Fruit fly (Drosophila melanogaster) Kc167 (cell line): Measurements from ENCODE around the gene boi.

Experiments
- Myc ChIP-seq: fragments of >200 bp; optimal IDR thresholded peaks from 2 replicates; lab custom pipeline; 2017; ENCODE audit warnings: missing external identifiers
- Sin3A ChIP-seq: fragments of >200 bp; optimal IDR thresholded peaks from 2 replicates; lab custom pipeline; 2018; ENCODE audit warnings: missing external identifiers
- h ChIP-seq: fragments of >200 bp; optimal IDR thresholded peaks from 3 replicates; lab custom pipeline; 2018; ENCODE audit warnings: missing external identifiers
- insv ChIP-seq: fragments of >200 bp; optimal IDR thresholded peaks from 3 replicates; lab custom pipeline; 2018; ENCODE audit warnings: missing external identifiers
- psq ChIP-seq: fragments of >200 bp; optimal IDR thresholded peaks from 2 replicates; lab custom pipeline; 2017; ENCODE audit warnings: missing external identifiers
- ttk ChIP-seq: sonication (Bioruptor generic); optimal IDR thresholded peaks from 2 replicates; lab custom pipeline; 2017; ENCODE audit warnings: missing external identifiers

Gene boi

DNA sequence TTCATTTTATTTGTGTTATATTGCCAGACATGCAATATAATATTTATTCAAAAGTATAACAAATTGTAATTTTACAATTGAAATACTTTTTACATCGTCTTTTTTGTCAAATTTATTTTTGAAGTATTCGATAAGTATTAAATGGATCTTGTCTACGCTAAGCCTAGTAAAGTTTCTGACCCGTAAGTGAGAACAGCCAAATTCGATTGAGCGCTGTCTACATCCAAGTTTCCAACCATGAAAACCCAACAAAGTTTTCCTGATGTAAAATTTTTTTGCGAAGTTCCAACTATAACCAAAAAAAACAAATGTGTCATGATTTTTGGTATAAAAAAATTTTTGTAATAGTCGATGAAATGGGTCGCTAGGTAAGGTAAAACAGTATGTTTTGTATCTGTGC, 50.3 kb downstream of the boi start:
- no peak for TF ChIP-seq insv (lab: Kevin White, UChicago)
- TF ChIP-seq psq = no peak
- TF ChIP-seq ttk = no peak
- TF ChIP-seq Myc (lab: Kevin White, UChicago) = no peak
- TF ChIP-seq h (lab: Kevin White, UChicago) = no peak
- TF ChIP-seq Sin3A (lab: Kevin White, UChicago) = no peak

DNA sequence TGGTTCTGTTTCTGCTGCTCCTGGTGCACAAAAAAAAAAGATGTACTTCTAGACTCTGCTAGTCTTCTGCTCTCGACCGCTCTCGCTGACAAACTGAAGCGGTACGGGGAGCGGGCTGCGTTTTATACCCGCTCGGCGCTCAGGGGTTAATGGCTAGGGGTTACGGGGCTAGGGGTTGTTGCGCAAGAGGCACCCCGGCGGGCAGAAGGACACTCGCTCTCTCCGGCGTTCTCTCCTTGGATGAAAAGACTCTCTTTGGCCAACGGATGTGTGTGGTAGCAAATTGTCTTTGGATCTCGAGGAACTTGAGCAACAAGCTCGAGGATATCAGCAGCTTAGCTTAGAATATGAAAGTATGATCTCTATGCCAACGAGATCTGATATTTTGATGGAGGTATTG, 59.0 kb downstream of the boi start, which contains the start of gene CG12496:
Gene CG12496, minus strand, starts transcription at position 97 of the 400 bp plus-strand sequence.
- TF ChIP-seq ttk = no peak
- no peak for TF ChIP-seq insv (lab: Kevin White, UChicago)
- no peak for TF ChIP-seq h (lab: Kevin White, UChicago)
- no peak for TF ChIP-seq psq
- TF ChIP-seq Sin3A (lab: Kevin White, UChicago) = no peak
- no peak for TF ChIP-seq Myc (lab: Kevin White, UChicago)

DNA sequence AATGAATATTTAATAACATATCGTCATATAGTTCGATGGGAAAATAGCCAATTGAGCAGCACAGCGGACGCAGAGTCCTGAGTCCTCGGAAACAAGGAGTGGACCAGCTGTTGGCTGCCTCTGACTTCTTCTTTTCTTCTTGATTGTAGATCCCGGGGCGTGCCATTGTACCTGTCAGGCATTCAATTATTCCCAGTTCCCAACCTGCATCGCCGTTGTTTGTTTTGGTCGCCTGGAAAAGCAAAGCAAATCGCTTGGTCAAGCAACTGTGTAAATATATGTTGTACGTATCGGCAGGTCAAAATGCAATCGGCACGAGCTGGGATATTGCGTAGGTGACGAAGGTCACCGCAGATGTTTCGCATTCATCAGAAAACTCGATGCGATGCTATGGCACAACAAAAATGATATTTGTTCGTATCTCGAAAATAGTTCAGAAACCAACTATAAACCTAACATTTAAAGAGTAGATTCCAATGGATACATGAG, 61.1 kb downstream of the boi start:
- no peak for TF ChIP-seq insv (lab: Kevin White, UChicago)
- TF ChIP-seq Sin3A (lab: Kevin White, UChicago) = no peak
- no peak for TF ChIP-seq Myc (lab: Kevin White, UChicago)
- TF ChIP-seq psq = no peak
- no peak for TF ChIP-seq ttk
- TF ChIP-seq h (lab: Kevin White, UChicago) = no peak

DNA sequence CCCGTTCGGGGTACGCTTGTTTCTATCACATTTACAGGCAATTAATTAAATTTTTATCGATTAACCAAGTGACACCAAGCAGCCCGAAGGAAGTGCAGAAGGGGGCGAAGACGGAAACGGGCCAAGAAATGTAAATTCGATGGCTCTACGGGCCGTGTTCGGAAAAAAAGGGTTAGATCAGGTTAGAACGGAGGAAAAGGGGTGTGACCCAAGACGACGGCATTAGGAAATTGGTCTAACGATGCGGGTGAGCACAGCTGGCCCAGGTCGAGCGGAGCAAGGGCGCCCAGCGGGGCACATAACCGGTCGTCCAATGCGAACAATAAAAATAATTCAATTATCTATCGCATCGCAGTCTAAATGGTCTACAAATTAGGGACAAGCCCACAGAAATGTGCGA, 70.4 kb downstream of the boi start:
- no peak for TF ChIP-seq ttk
- TF ChIP-seq insv (lab: Kevin White, UChicago) = no peak
- no peak for TF ChIP-seq psq
- TF ChIP-seq Sin3A (lab: Kevin White, UChicago) = no peak
- no peak for TF ChIP-seq Myc (lab: Kevin White, UChicago)
- TF ChIP-seq h (lab: Kevin White, UChicago) = no peak

DNA sequence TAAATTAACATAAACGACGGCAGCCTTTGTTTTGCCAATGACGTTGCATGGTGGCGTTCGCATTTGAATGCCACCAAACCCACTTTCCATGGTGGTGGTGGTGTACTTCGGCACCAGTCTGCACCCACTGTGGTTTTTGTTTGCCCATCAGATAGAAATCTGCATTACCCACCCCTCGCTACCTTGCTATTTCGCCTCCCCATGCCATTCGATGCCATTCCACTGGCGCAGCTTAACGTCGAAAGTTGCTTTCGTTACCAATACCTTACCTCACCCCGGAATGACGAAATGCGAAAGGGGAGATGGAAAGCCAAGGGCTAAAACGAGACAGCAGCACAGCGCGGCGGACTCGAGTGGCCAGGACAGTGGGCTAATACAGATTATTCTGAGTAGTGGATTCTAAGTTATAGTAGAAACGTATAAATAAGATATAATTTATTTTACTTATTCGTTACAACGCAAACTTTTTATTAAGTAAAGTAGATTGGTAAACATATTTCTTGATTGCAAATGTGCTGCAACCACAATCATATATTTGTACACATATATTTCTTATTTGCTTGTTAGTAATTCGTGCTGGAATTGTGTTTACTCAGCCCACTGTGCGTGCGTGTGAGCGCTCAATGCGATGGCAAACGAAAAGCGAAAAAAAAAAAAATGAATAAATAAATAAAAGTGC, 73.5 kb downstream of the boi start:
- TF ChIP-seq insv (lab: Kevin White, UChicago) (no peak), Sin3A (lab: Kevin White, UChicago) (no peak), h (lab: Kevin White, UChicago) (no peak), ttk (no peak), psq (no peak), Myc (lab: Kevin White, UChicago) (no peak)

DNA sequence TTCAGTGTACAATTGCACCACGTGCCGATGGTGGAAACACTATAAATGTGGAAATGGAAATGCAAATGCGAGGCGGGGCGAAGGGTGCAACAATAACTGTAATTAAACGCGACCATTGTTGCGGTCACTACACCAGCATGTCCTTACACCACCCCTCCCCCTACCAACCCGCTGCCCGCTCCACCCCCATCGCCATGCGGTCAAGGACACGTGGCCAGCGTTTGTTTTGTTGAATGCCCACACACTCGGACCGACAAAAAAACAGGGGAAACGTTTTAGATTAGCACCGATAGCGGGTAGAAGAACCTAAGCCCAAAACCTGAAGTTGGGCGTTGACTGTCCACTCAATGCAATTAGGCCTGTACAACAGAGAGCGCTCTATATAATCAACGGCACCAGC, 75.3 kb downstream of the boi start:
- no peak for TF ChIP-seq insv (lab: Kevin White, UChicago)
